Worm (Caenorhabditis elegans): ENCODE results near the gene C16C10.4.

C16C10.4 gene

DNA sequence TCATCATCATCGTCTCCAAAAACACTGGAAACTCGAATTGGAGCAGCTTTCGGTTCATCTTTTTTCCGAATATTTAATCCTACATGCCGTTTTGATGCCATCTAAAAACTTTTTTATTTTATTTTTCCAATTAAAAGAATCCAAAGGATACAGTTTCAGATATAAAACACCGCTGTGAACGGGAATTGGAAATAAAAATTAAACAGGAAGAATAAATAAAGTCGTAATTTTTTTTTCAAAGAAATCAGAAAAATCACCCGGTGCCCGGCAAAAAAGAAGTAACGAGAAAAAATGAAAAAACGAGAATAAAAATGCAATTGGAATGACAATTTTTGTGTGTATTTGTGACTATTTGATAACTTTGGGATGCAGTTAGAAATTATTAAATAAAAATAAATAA, 2.5 kb upstream of the C16C10.4 start, which contains the start of gene ccdc-55:
Gene ccdc-55, minus strand, starts transcription at position 101 of the 400 bp plus-strand sequence.
- no peak for TF ChIP-seq lin-32 (GFP tag; optimal IDR thresholded peaks at IDR 0.05)
- TF ChIP-seq hlh-1 (tag; optimal IDR thresholded peaks at IDR 0.05) = no peak
- TF ChIP-seq nhr-237 (tag; optimal IDR thresholded peaks at IDR 0.05) = no peak
- no peak for TF ChIP-seq mls-2 (tag; optimal IDR thresholded peaks at IDR 0.05)
- TF ChIP-seq elt-1 (tag; optimal IDR thresholded peaks at IDR 0.05; ENCODE audit: borderline replicate concordance, insufficient read depth) = no peak
- TF ChIP-seq ztf-11 (tag; optimal IDR thresholded peaks at IDR 0.05) = no peak
- TF ChIP-seq nhr-12 (tag; optimal IDR thresholded peaks at IDR 0.05) = no peak
- no peak for TF ChIP-seq ces-1 (GFP tag; optimal IDR thresholded peaks at IDR 0.05)
- TF ChIP-seq drap-1 (GFP tag; optimal IDR thresholded peaks at IDR 0.05) = no peak
- no peak for TF ChIP-seq mep-1 (tag; optimal IDR thresholded peaks at IDR 0.05)
- TF ChIP-seq zip-8 (tag; optimal IDR thresholded peaks at IDR 0.05) = no peak

DNA sequence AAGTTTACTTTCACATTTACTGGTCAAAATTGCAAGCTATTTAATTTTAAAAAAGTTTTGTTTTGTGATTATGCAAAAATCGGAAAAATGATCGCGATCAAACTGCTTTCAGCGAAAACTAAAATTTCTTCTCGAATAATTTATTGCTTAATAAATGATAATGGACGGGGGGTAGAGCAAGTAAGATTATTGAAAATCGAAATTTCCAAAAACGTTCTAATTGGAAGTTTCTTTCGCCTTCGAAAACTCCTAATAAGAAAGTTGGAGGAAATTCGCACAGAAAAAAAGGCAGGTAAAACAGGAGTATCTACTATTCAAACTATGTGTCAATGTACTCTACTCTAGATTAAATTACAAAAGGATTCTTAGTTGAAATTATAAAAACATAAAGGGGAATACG, 1.1 kb downstream of the C16C10.4 start:
- TF ChIP-seq ceh-43 (GFP tag; optimal IDR thresholded peaks at IDR 0.05) (no peak), unc-39 (tag; optimal IDR thresholded peaks at IDR 0.05) (no peak), tbx-8 (GFP tag; optimal IDR thresholded peaks at IDR 0.05) (no peak), mab-5 (tag; optimal IDR thresholded peaks at IDR 0.05) (no peak), elt-3 (tag; optimal IDR thresholded peaks at IDR 0.05) (no peak), ham-2 (GFP tag; optimal IDR thresholded peaks at IDR 0.05) (no peak), lin-13 (tag; optimal IDR thresholded peaks at IDR 0.05) (no peak), ces-1 (GFP tag; optimal IDR thresholded peaks at IDR 0.05) (no peak), elt-1 (tag; optimal IDR thresholded peaks at IDR 0.05; ENCODE audit: borderline replicate concordance, insufficient read depth) (no peak), M03D4.4 (tag; optimal IDR thresholded peaks at IDR 0.05) (no peak), lsy-2 (tag; optimal IDR thresholded peaks at IDR 0.05) (no peak), cnd-1 (tag; optimal IDR thresholded peaks at IDR 0.05) (no peak), zip-8 (tag; optimal IDR thresholded peaks at IDR 0.05) (no peak)

DNA sequence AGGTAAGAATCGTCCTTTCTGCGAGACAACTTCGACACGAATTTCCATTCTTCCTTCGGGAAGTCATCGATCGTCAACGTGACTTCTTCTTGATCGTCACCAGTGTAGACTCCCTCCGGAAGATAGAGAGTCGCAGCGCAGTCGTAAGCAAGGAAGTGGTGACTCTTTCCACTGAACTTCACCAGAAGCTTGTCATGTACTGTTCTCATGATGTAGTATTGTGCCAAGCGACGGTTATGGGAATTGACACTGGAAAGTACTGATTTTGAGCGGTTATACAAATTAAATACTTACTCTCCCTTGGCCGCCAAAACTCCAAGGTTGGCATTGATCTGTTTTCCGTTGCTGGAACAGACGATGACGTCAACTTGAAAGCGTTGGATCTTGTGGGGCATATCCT, 4.4 kb downstream of the C16C10.4 start:
- no peak for TF ChIP-seq flh-1 (GFP tag; optimal IDR thresholded peaks at IDR 0.05)
- TF ChIP-seq unc-39 (tag; optimal IDR thresholded peaks at IDR 0.05) = no peak
- no peak for TF ChIP-seq unc-62 (GFP tag; optimal IDR thresholded peaks at IDR 0.05)
- no peak for TF ChIP-seq lin-32 (GFP tag; optimal IDR thresholded peaks at IDR 0.05)
- TF ChIP-seq mab-5 (tag; optimal IDR thresholded peaks at IDR 0.05) = no peak
- TF ChIP-seq nhr-28 (tag; optimal IDR thresholded peaks at IDR 0.05) = no peak
- TF ChIP-seq snpc-4 (tag; optimal IDR thresholded peaks at IDR 0.05) = no peak
- TF ChIP-seq ceh-83 (GFP tag; optimal IDR thresholded peaks at IDR 0.05) = no peak
- no peak for TF ChIP-seq nhr-12 (tag; optimal IDR thresholded peaks at IDR 0.05)
- no peak for TF ChIP-seq nhr-2 (tag; optimal IDR thresholded peaks at IDR 0.05)
- no peak for TF ChIP-seq nhr-237 (tag; optimal IDR thresholded peaks at IDR 0.05)

- no peak for TF ChIP-seq unc-62 (GFP tag; optimal IDR thresholded peaks at IDR 0.05)
- TF ChIP-seq M03D4.4 (tag; optimal IDR thresholded peaks at IDR 0.05) = no peak
- TF ChIP-seq ceh-43 (GFP tag; optimal IDR thresholded peaks at IDR 0.05) = no peak
- no peak for TF ChIP-seq cnd-1 (tag; optimal IDR thresholded peaks at IDR 0.05)
- no peak for TF ChIP-seq nhr-12 (tag; optimal IDR thresholded peaks at IDR 0.05)
- TF ChIP-seq ham-2 (GFP tag; optimal IDR thresholded peaks at IDR 0.05) = no peak
- TF ChIP-seq nhr-76 (tag; optimal IDR thresholded peaks at IDR 0.05) = no peak
- TF ChIP-seq zip-8 (tag; optimal IDR thresholded peaks at IDR 0.05) = no peak
- TF ChIP-seq blmp-1 (tag; optimal IDR thresholded peaks at IDR 0.05) = no peak
- TF ChIP-seq unc-39 (tag; optimal IDR thresholded peaks at IDR 0.05) = no peak
- TF ChIP-seq drap-1 (GFP tag; optimal IDR thresholded peaks at IDR 0.05) = no peak
Observed at ce11 chrIII:4176109-4176596, 5.0 kb downstream of the C16C10.4 start, which contains the start of the genes hrde-1 and C16C10.13. Gene hrde-1, minus strand, starts transcription at chrIII:4176159. Gene C16C10.13, plus strand, starts transcription at chrIII:4176440.

- TF ChIP-seq cnd-1 (tag; optimal IDR thresholded peaks at IDR 0.05) = no peak
- no peak for TF ChIP-seq nhr-12 (tag; optimal IDR thresholded peaks at IDR 0.05)
- TF ChIP-seq ceh-43 (GFP tag; optimal IDR thresholded peaks at IDR 0.05) = no peak
- no peak for TF ChIP-seq zip-8 (tag; optimal IDR thresholded peaks at IDR 0.05)
- no peak for TF ChIP-seq lin-32 (GFP tag; optimal IDR thresholded peaks at IDR 0.05)
- no peak for TF ChIP-seq flh-1 (GFP tag; optimal IDR thresholded peaks at IDR 0.05)
- no peak for TF ChIP-seq unc-120 (tag; optimal IDR thresholded peaks at IDR 0.05; ENCODE audit: poor library complexity, severe bottlenecking)
- TF ChIP-seq elt-3 (tag; optimal IDR thresholded peaks at IDR 0.05) = no peak
- no peak for TF ChIP-seq nhr-2 (tag; optimal IDR thresholded peaks at IDR 0.05)
- TF ChIP-seq nhr-76 (tag; optimal IDR thresholded peaks at IDR 0.05) = no peak
Observed at ce11 chrIII:4178564-4178963, 7.4 kb downstream of the C16C10.4 start, which contains the start of gene C16C10.2. Gene C16C10.2, minus strand, starts transcription at chrIII:4178664.

All from whole organism, mixed stage, embryonic.